Fruit fly (Drosophila melanogaster) whole organism, embryonic: ENCODE measurements around the gene eco.
A peak's percentile ranks its signal among the peaks of the same experiment; 100 is the strongest.

Experiments used
- Antp ChIP-seq: fragments of 200-800 bp; sonication (Bioruptor generic); optimal IDR thresholded peaks from 3 replicates; lab custom pipeline; 2016; ENCODE audit warnings: missing biosample characterization, missing genetic modification characterization
- Atf-2 ChIP-seq: fragments of 200-800 bp; sonication (Bioruptor generic); optimal IDR thresholded peaks from 2 replicates; lab custom pipeline; 2016; ENCODE audit warnings: missing biosample characterization, missing genetic modification characterization
- CG10462 ChIP-seq: fragments of 200-800 bp; sonication (Bioruptor generic); optimal IDR thresholded peaks from 2 replicates; lab custom pipeline; 2016; ENCODE audit warnings: missing biosample characterization, missing genetic modification characterization
- CG11398 ChIP-seq: fragments of 200-800 bp; sonication (Bioruptor generic); optimal IDR thresholded peaks from 2 replicates; lab custom pipeline; 2016; ENCODE audit warnings: missing biosample characterization, missing genetic modification characterization
- CG11456 ChIP-seq: fragments of 200-800 bp; sonication (Bioruptor generic); IDR thresholded peaks from 3 replicates; pipeline ENCODE4 v1.3.6; 2022; ENCODE audit warnings: missing biosample characterization, missing genetic modification characterization
- CG12236 ChIP-seq: fragments of 200-800 bp; sonication (Bioruptor generic); optimal IDR thresholded peaks from 2 replicates; lab custom pipeline; 2016; ENCODE audit warnings: missing biosample characterization, missing genetic modification characterization
- CG14667 ChIP-seq: fragments of 200-800 bp; sonication (Bioruptor generic); IDR thresholded peaks from 2 replicates; pipeline ENCODE4 v1.3.6; 2022; ENCODE audit warnings: missing biosample characterization, missing genetic modification characterization
- CG14860 ChIP-seq: fragments of 200-800 bp; sonication (Bioruptor generic); IDR thresholded peaks from 3 replicates; pipeline ENCODE4 v1.3.6; 2022; ENCODE audit warnings: missing biosample characterization, missing genetic modification characterization; ENCODE audit not compliant: partially characterized antibody
- CG15601 ChIP-seq: fragments of 200-800 bp; sonication (Bioruptor generic); optimal IDR thresholded peaks from 3 replicates; lab custom pipeline; 2019; ENCODE audit warnings: missing biosample characterization, mild to moderate bottlenecking, missing genetic modification characterization, moderate library complexity
- CG17912 ChIP-seq: fragments of 200-800 bp; sonication (Bioruptor generic); optimal IDR thresholded peaks from 2 replicates; lab custom pipeline; 2018; ENCODE audit warnings: missing biosample characterization, mild to moderate bottlenecking, missing genetic modification characterization
- CG18262 ChIP-seq: fragments of 200-800 bp; optimal IDR thresholded peaks from 3 replicates; lab custom pipeline; 2019; ENCODE audit warnings: missing biosample characterization, mild to moderate bottlenecking, missing genetic modification characterization, moderate library complexity
- CG2889 ChIP-seq: fragments of 200-800 bp; sonication (Bioruptor generic); IDR thresholded peaks from 3 replicates; pipeline ENCODE4 v1.3.6; 2022; ENCODE audit warnings: missing biosample characterization, missing genetic modification characterization
- CG3838 ChIP-seq: fragments of 200-800 bp; sonication (Bioruptor generic); optimal IDR thresholded peaks from 3 replicates; lab custom pipeline; 2016; ENCODE audit warnings: missing biosample characterization, missing genetic modification characterization
- CG6689 ChIP-seq: fragments of 200-800 bp; sonication (Bioruptor generic); IDR thresholded peaks from 2 replicates; pipeline ENCODE4 v1.3.6; 2022; ENCODE audit warnings: missing biosample characterization, missing genetic modification characterization
- CG7963 ChIP-seq: fragments of 200-800 bp; sonication (Bioruptor generic); IDR thresholded peaks from 3 replicates; pipeline ENCODE4 v1.3.6; 2022; ENCODE audit warnings: missing biosample characterization, missing genetic modification characterization; ENCODE audit not compliant: partially characterized antibody
- CG9817 ChIP-seq: fragments of 200-800 bp; sonication (Bioruptor generic); optimal IDR thresholded peaks from 2 replicates; lab custom pipeline; 2018; ENCODE audit warnings: missing biosample characterization, mild to moderate bottlenecking, missing genetic modification characterization, moderate library complexity
- Dip2 ChIP-seq: fragments of 200-800 bp; sonication (Bioruptor generic); IDR thresholded peaks from 2 replicates; pipeline ENCODE4 v1.3.6; 2022; ENCODE audit warnings: missing biosample characterization, missing genetic modification characterization
- Doc2 ChIP-seq: fragments of 200-800 bp; sonication (Bioruptor generic); IDR thresholded peaks from 2 replicates; pipeline ENCODE4 v1.3.6; 2022; ENCODE audit warnings: missing biosample characterization, missing genetic modification characterization
- Doc3 ChIP-seq: fragments of 200-800 bp; sonication (Bioruptor generic); IDR thresholded peaks from 3 replicates; pipeline ENCODE4 v1.3.6; 2022; ENCODE audit warnings: missing biosample characterization, missing genetic modification characterization; ENCODE audit not compliant: partially characterized antibody
- Dref ChIP-seq: fragments of 200-800 bp; sonication (Bioruptor generic); IDR thresholded peaks from 2 replicates; pipeline ENCODE4 v1.3.6; 2022; ENCODE audit warnings: missing biosample characterization, missing genetic modification characterization
- Ets97D ChIP-seq: fragments of 200-800 bp; sonication (Bioruptor generic); optimal IDR thresholded peaks from 3 replicates; lab custom pipeline; 2016; ENCODE audit warnings: missing biosample characterization, missing genetic modification characterization
- H2.0 ChIP-seq: fragments of 200-800 bp; sonication (Bioruptor generic); IDR thresholded peaks from 2 replicates; pipeline ENCODE4 v1.3.6; 2022; ENCODE audit warnings: missing biosample characterization, missing genetic modification characterization
- Hand ChIP-seq: fragments of 200-800 bp; sonication (Bioruptor generic); optimal IDR thresholded peaks from 2 replicates; lab custom pipeline; 2017; ENCODE audit warnings: mild to moderate bottlenecking, missing biosample characterization, missing genetic modification reagents, missing genetic modification characterization
- Hr78 ChIP-seq, 2 experiments: fragments of 200-800 bp in 1 of 2; fragments of >200 bp in 1 of 2; sonication (Bioruptor generic) in 1 of 2; optimal IDR thresholded peaks; 2 replicates each; lab custom pipeline; 2017 to 2019; ENCODE audit warnings: missing biosample characterization in 2 of 2, missing genetic modification characterization in 2 of 2, mild to moderate bottlenecking in 1 of 2, moderate library complexity in 1 of 2
- Sin3A ChIP-seq: fragments of >200 bp; optimal IDR thresholded peaks from 2 replicates; lab custom pipeline; 2018
- Stat92E ChIP-seq, 3 experiments: fragments of >200 bp in 2 of 3; fragments of 200-800 bp in 1 of 3; sonication (Bioruptor generic) in 1 of 3; optimal IDR thresholded peaks; 2 replicates each; lab custom pipeline; 2017 to 2019; ENCODE audit warnings: missing biosample characterization in 3 of 3, missing genetic modification characterization in 3 of 3, mild to moderate bottlenecking in 1 of 3, moderate library complexity in 1 of 3
- Xrp1 ChIP-seq: fragments of 200-800 bp; sonication (Bioruptor generic); IDR thresholded peaks from 2 replicates; pipeline ENCODE4 v1.3.6; 2022; ENCODE audit warnings: missing biosample characterization, missing genetic modification characterization
- abd-A ChIP-seq: fragments of 200-800 bp; sonication (Bioruptor generic); optimal IDR thresholded peaks from 3 replicates; lab custom pipeline; 2019; ENCODE audit warnings: missing biosample characterization, mild to moderate bottlenecking, missing genetic modification characterization, moderate library complexity
- btn ChIP-seq: fragments of 200-800 bp; sonication (Bioruptor generic); optimal IDR thresholded peaks from 2 replicates; lab custom pipeline; 2016; ENCODE audit warnings: missing biosample characterization, missing genetic modification characterization
- fd3F ChIP-seq: fragments of 200-800 bp; sonication (Bioruptor generic); optimal IDR thresholded peaks from 2 replicates; lab custom pipeline; 2018; ENCODE audit warnings: missing biosample characterization, mild to moderate bottlenecking, missing genetic modification characterization, moderate library complexity
- fd96Cb ChIP-seq: fragments of 200-800 bp; sonication (Bioruptor generic); optimal IDR thresholded peaks from 2 replicates; lab custom pipeline; 2018; ENCODE audit warnings: missing biosample characterization, mild to moderate bottlenecking, missing genetic modification characterization, moderate library complexity
- ftz-f1 ChIP-seq: fragments of 200-800 bp; sonication (Bioruptor generic); optimal IDR thresholded peaks from 2 replicates; lab custom pipeline; 2016; ENCODE audit warnings: missing biosample characterization, missing genetic modification characterization
- kah ChIP-seq: fragments of 200-800 bp; sonication (Bioruptor generic); optimal IDR thresholded peaks from 2 replicates; lab custom pipeline; 2018; ENCODE audit warnings: missing biosample characterization, mild to moderate bottlenecking, missing genetic modification characterization
- kay ChIP-seq: fragments of 200-800 bp; sonication (Bioruptor generic); optimal IDR thresholded peaks from 2 replicates; lab custom pipeline; 2016; ENCODE audit warnings: missing biosample characterization, missing genetic modification characterization
- lov ChIP-seq, 2 experiments: fragments of 200-800 bp in 1 of 2; fragments of >200 bp in 1 of 2; sonication (Bioruptor generic) in 1 of 2; IDR thresholded peaks in 1 of 2; optimal IDR thresholded peaks in 1 of 2; 2 replicates in 1 of 2; 3 replicates in 1 of 2; pipeline versions ENCODE4 v1.3.6 to Lab custom; 2017 to 2022; ENCODE audit warnings: missing biosample characterization in 1 of 2, missing genetic modification characterization in 1 of 2
- luna ChIP-seq: fragments of 200-800 bp; sonication (Bioruptor generic); optimal IDR thresholded peaks from 2 replicates; lab custom pipeline; 2016; ENCODE audit warnings: missing biosample characterization, missing genetic modification characterization
- nom ChIP-seq: fragments of 200-800 bp; sonication (Bioruptor generic); optimal IDR thresholded peaks from 2 replicates; lab custom pipeline; 2017; ENCODE audit warnings: missing biosample characterization, missing genetic modification characterization, mild to moderate bottlenecking, moderate library complexity, missing genetic modification reagents
- org-1 ChIP-seq: fragments of 200-800 bp; sonication (Bioruptor generic); optimal IDR thresholded peaks from 2 replicates; lab custom pipeline; 2017; ENCODE audit warnings: missing biosample characterization, missing genetic modification characterization
- pzg ChIP-seq: fragments of 200-800 bp; sonication (Bioruptor generic); optimal IDR thresholded peaks from 3 replicates; lab custom pipeline; 2018; ENCODE audit warnings: missing biosample characterization, mild to moderate bottlenecking, missing genetic modification characterization, moderate library complexity
- schlank ChIP-seq: fragments of 200-800 bp; sonication (Bioruptor generic); optimal IDR thresholded peaks from 2 replicates; lab custom pipeline; 2018; ENCODE audit warnings: missing biosample characterization, mild to moderate bottlenecking, missing genetic modification characterization
- sens ChIP-seq: fragments of 200-800 bp; sonication (Bioruptor generic); peaks from one replicate; lab custom pipeline; 2016; ENCODE audit warnings: missing biosample characterization, missing genetic modification characterization
- sima ChIP-seq: fragments of 200-800 bp; sonication (Bioruptor generic); optimal IDR thresholded peaks from 2 replicates; lab custom pipeline; 2016; ENCODE audit warnings: missing biosample characterization, missing genetic modification characterization
- slp2 ChIP-seq: fragments of 200-800 bp; sonication (Bioruptor generic); optimal IDR thresholded peaks from 2 replicates; lab custom pipeline; 2016; ENCODE audit warnings: missing biosample characterization, missing genetic modification characterization
- so ChIP-seq: fragments of 200-800 bp; sonication (Bioruptor generic); IDR thresholded peaks from 3 replicates; pipeline ENCODE4 v1.3.6; 2022; ENCODE audit warnings: missing biosample characterization, missing genetic modification characterization
- sug ChIP-seq: fragments of 200-800 bp; optimal IDR thresholded peaks from 2 replicates; lab custom pipeline; 2019; ENCODE audit warnings: missing biosample characterization, mild to moderate bottlenecking, missing genetic modification characterization, moderate library complexity
- unc-4 ChIP-seq: fragments of 200-800 bp; sonication (Bioruptor generic); IDR thresholded peaks from 2 replicates; pipeline ENCODE4 v1.3.6; 2022; ENCODE audit warnings: missing biosample characterization, missing genetic modification characterization; ENCODE audit not compliant: partially characterized antibody
- usp ChIP-seq: fragments of >200 bp; optimal IDR thresholded peaks from 2 replicates; lab custom pipeline; 2017; ENCODE audit warnings: missing biosample characterization, missing genetic modification characterization
- wek ChIP-seq: fragments of 200-800 bp; sonication (Bioruptor generic); optimal IDR thresholded peaks from 3 replicates; lab custom pipeline; 2018; ENCODE audit warnings: missing biosample characterization, mild to moderate bottlenecking, missing genetic modification characterization, moderate library complexity
- zfh2 ChIP-seq: fragments of 200-800 bp; sonication (Bioruptor generic); optimal IDR thresholded peaks from 2 replicates; lab custom pipeline; 2016; ENCODE audit warnings: missing biosample characterization, missing genetic modification characterization

The eco gene

dm6 chr3L:7328567-7329253, 10.4 kb downstream of the eco start, which contains the start of the genes mrva, CG42307 and mus312 (continued):
- TF ChIP-seq CG11456 (GFP tag; lab: Robert Waterston, UW), result peak; percentile 81; the same call in 2 of the 3 replicates
- TF ChIP-seq fd96Cb (tag; lab: Kevin White, UChicago), result peak; percentile 85
- peak; percentile 92 for TF ChIP-seq CG18262
- peak; percentile 0 for TF ChIP-seq CG3838 (GFP tag; lab: Kevin White, UChicago)
- TF ChIP-seq fd3F (GFP tag; lab: Kevin White, UChicago), result peak; percentile 93
- TF ChIP-seq sens (GFP tag; lab: Kevin White, UChicago), result peak; percentile 93
- TF ChIP-seq kah (GFP tag; lab: Kevin White, UChicago), result peak; percentile 87
- no peak for TF ChIP-seq luna
- peak; percentile 38 for TF ChIP-seq slp2 (GFP tag; lab: Kevin White, UChicago)
- peak; percentile 91 for TF ChIP-seq CG6689 (GFP tag; lab: Robert Waterston, UW)
- peak; percentile 85 for TF ChIP-seq CG14667 (GFP tag; lab: Robert Waterston, UW)
- no peak for TF ChIP-seq abd-A (tag; lab: Kevin White, UChicago)
- peak; percentile 26 for TF ChIP-seq Atf-2 (GFP tag; lab: Kevin White, UChicago)
- TF ChIP-seq Doc3, result no peak
- peak; percentile 98 for TF ChIP-seq wek (GFP tag; lab: Kevin White, UChicago)
- TF ChIP-seq unc-4 (GFP tag; lab: Robert Waterston, UW), result peak; percentile 46
- TF ChIP-seq CG7963, result no peak
- peak; percentile 39 for TF ChIP-seq Antp (GFP tag; lab: Kevin White, UChicago)
- peak; percentile 76 for TF ChIP-seq pzg (GFP tag; lab: Kevin White, UChicago)
- TF ChIP-seq usp (GFP tag; lab: Kevin White, UChicago), result no peak
- peak; percentile 54 for TF ChIP-seq schlank (tag; lab: Kevin White, UChicago)
- TF ChIP-seq lov (optimal IDR thresholded peaks at IDR 0.05; lab: Kevin White, UChicago), result no peak
- TF ChIP-seq lov (GFP tag; IDR thresholded peaks at IDR 0.05; lab: Robert Waterston, UW), result 0 out of 3 replicates have a peak, but pooled peaks have one; percentile 65
- TF ChIP-seq Sin3A (lab: Kevin White, UChicago), result peak; percentile 43
- no peak for TF ChIP-seq Dip2 (GFP tag; lab: Robert Waterston, UW)
- TF ChIP-seq CG9817 (tag; lab: Kevin White, UChicago), result peak; percentile 94
- peak; percentile 71; the same call in 2 of the 3 replicates for TF ChIP-seq CG2889 (GFP tag; lab: Robert Waterston, UW)
- no peak for TF ChIP-seq CG12236 (GFP tag; lab: Kevin White, UChicago)
- peak in 1 of 3 experiments; percentile 36 for TF ChIP-seq Stat92E (GFP tag; optimal IDR thresholded peaks at IDR 0.05; lab: Kevin White, UChicago)
- peak; percentile 78 for TF ChIP-seq nom (GFP tag; lab: Kevin White, UChicago)
- peak; percentile 81 for TF ChIP-seq kay (GFP tag; lab: Kevin White, UChicago)
- TF ChIP-seq CG14860 (GFP tag; lab: Robert Waterston, UW), result no peak
- no peak for TF ChIP-seq ftz-f1 (GFP tag; lab: Kevin White, UChicago)
- TF ChIP-seq H2.0, result peak; percentile 80
- TF ChIP-seq org-1 (GFP tag; lab: Kevin White, UChicago), result peak; percentile 66
- peak; percentile 87 for TF ChIP-seq Xrp1
- TF ChIP-seq sug (tag; lab: Kevin White, UChicago), result peak; percentile 93
- peak; percentile 79 for TF ChIP-seq CG17912 (GFP tag; lab: Kevin White, UChicago)
- no peak for TF ChIP-seq sima
- no peak for TF ChIP-seq Doc2 (GFP tag; lab: Robert Waterston, UW)
- peak; percentile 74 for TF ChIP-seq Hand (GFP tag; lab: Kevin White, UChicago)
- peak; percentile 52 for TF ChIP-seq Ets97D (GFP tag; lab: Kevin White, UChicago)
- TF ChIP-seq Hr78 (GFP tag; optimal IDR thresholded peaks at IDR 0.05; lab: Kevin White, UChicago), result peak in 1 of 2 experiments; percentile 55
- no peak for TF ChIP-seq CG11398
- peak; percentile 87; the same call in 2 of the 3 replicates for TF ChIP-seq so (GFP tag; lab: Robert Waterston, UW)
- TF ChIP-seq CG10462 (GFP tag; lab: Kevin White, UChicago), result peak; percentile 72
- TF ChIP-seq zfh2, result no peak
- TF ChIP-seq btn (GFP tag; lab: Kevin White, UChicago), result no peak
- TF ChIP-seq CG15601 (tag; lab: Kevin White, UChicago), result peak; percentile 93
- TF ChIP-seq Dref, result peak; percentile 66
